Worm (Caenorhabditis elegans) whole organism, L1 larva: Measurements from ENCODE around the gene T07D4.5.

Experiments used
- aly-2 ChIP-seq: fragments of 150-350 bp; optimal IDR thresholded peaks from 2 replicates; lab custom pipeline; 2014; ENCODE audit warnings: missing biosample characterization, missing genetic modification characterization
- egl-27 ChIP-seq, 2 experiments: fragments of 150-350 bp in 1 of 2; sonication (generic microtip); optimal IDR thresholded peaks; 3 replicates each; lab custom pipeline; 2017 to 2018; ENCODE audit warnings: missing biosample characterization in 2 of 2, missing genetic modification characterization in 2 of 2, missing genetic modification reagents in 2 of 2
- mep-1 ChIP-seq: fragments of 150-350 bp; optimal IDR thresholded peaks from 2 replicates; lab custom pipeline; 2014; ENCODE audit warnings: missing biosample characterization, missing genetic modification characterization
- nhr-11 ChIP-seq: fragments of 150-350 bp; optimal IDR thresholded peaks from 2 replicates; lab custom pipeline; 2014; ENCODE audit warnings: missing biosample characterization, missing genetic modification characterization
- nhr-76 ChIP-seq: sonication (generic microtip); optimal IDR thresholded peaks from 2 replicates; lab custom pipeline; 2017; ENCODE audit warnings: missing biosample characterization, missing genetic modification characterization
- skn-1 ChIP-seq: fragments of 150-350 bp; optimal IDR thresholded peaks from 2 replicates; lab custom pipeline; 2014; ENCODE audit warnings: missing biosample characterization, missing genetic modification characterization
- snpc-4 ChIP-seq: fragments of 150-350 bp; optimal IDR thresholded peaks from 2 replicates; lab custom pipeline; 2014; ENCODE audit warnings: missing biosample characterization, missing genetic modification characterization
- unc-62 ChIP-seq: fragments of 150-350 bp; optimal IDR thresholded peaks from 2 replicates; lab custom pipeline; 2014; ENCODE audit warnings: missing biosample characterization, missing genetic modification reagents, missing genetic modification characterization
- zag-1 ChIP-seq: fragments of 150-350 bp; optimal IDR thresholded peaks from 2 replicates; lab custom pipeline; 2014; ENCODE audit warnings: missing biosample characterization, missing genetic modification characterization
- ztf-4 ChIP-seq: fragments of 150-350 bp; optimal IDR thresholded peaks from 2 replicates; lab custom pipeline; 2014; ENCODE audit warnings: missing biosample characterization, missing genetic modification characterization

ce11 chrII:8859596-8859995 is 24.5 kb downstream of the T07D4.5 start, which contains the start of gene snb-6:
- TF ChIP-seq egl-27 (tag; optimal IDR thresholded peaks at IDR 0.05; lab: Kevin White, UChicago) (no peak), zag-1 (tag; lab: Kevin White, UChicago) (no peak), unc-62 (no peak), nhr-76 (tag; lab: Kevin White, UChicago) (no peak), mep-1 (tag; lab: Kevin White, UChicago) (no peak), ztf-4 (tag; lab: Kevin White, UChicago) (no peak), aly-2 (tag; lab: Kevin White, UChicago) (no peak), nhr-11 (tag; lab: Kevin White, UChicago) (no peak), skn-1 (no peak), snpc-4 (no peak)
